Fruit fly (Drosophila melanogaster) whole organism, wandering third instar larva: ENCODE results near the gene ncm.
A peak's percentile ranks its signal among the peaks of the same experiment; 100 is the strongest.

ENCODE experiments used
- Abd-B ChIP-seq: fragments of >200 bp; optimal IDR thresholded peaks from 2 replicates; lab custom pipeline; 2017; ENCODE audit warnings: missing biosample characterization, missing genetic modification characterization
- CG32264 ChIP-seq: fragments of 200-800 bp; sonication (Bioruptor generic); optimal IDR thresholded peaks from 2 replicates; lab custom pipeline; 2016; ENCODE audit warnings: missing biosample characterization, missing genetic modification characterization
- CG9705 ChIP-seq: fragments of 200-800 bp; sonication (Bioruptor generic); optimal IDR thresholded peaks from 2 replicates; lab custom pipeline; 2018; ENCODE audit warnings: missing biosample characterization, mild to moderate bottlenecking, missing genetic modification characterization
- CrebA ChIP-seq: fragments of 200-800 bp; sonication (Bioruptor generic); optimal IDR thresholded peaks from 2 replicates; lab custom pipeline; 2016; ENCODE audit warnings: missing biosample characterization, mild to moderate bottlenecking, missing genetic modification characterization, borderline replicate concordance
- Dfd ChIP-seq: fragments of >200 bp; optimal IDR thresholded peaks from 2 replicates; lab custom pipeline; 2017; ENCODE audit warnings: missing biosample characterization, missing genetic modification characterization
- Dif ChIP-seq: fragments of 200-275, 200-300 bp; sonication (Bioruptor generic); optimal IDR thresholded peaks from 2 replicates; lab custom pipeline; 2018; ENCODE audit warnings: missing biosample characterization, missing genetic modification characterization; ENCODE audit not compliant: partially characterized antibody
- GATAd ChIP-seq: sonication (Bioruptor generic); optimal IDR thresholded peaks from 2 replicates; lab custom pipeline; 2016; ENCODE audit warnings: missing biosample characterization, missing genetic modification characterization
- HLH106 ChIP-seq: fragments of 200-800 bp; optimal IDR thresholded peaks from 3 replicates; lab custom pipeline; 2019; ENCODE audit warnings: missing biosample characterization, mild to moderate bottlenecking, missing genetic modification characterization, moderate library complexity
- Hnf4 ChIP-seq: fragments of 200-800 bp; sonication (Bioruptor generic); optimal IDR thresholded peaks from 2 replicates; lab custom pipeline; 2016; ENCODE audit warnings: missing biosample characterization, mild to moderate bottlenecking, missing genetic modification characterization
- Hr78 ChIP-seq: fragments of >200 bp; optimal IDR thresholded peaks from 2 replicates; lab custom pipeline; 2017; ENCODE audit warnings: missing biosample characterization, missing genetic modification characterization
- Hr83 ChIP-seq: fragments of 200-300 bp; sonication (Bioruptor generic); optimal IDR thresholded peaks from 2 replicates; lab custom pipeline; 2016; ENCODE audit warnings: missing biosample characterization, mild to moderate bottlenecking, missing genetic modification characterization, moderate library complexity; ENCODE audit not compliant: poor library complexity, severe bottlenecking
- Jra ChIP-seq: sonication (Bioruptor generic); optimal IDR thresholded peaks from 2 replicates; lab custom pipeline; 2016; ENCODE audit warnings: missing biosample characterization, missing genetic modification characterization
- Myc ChIP-seq: fragments of >200 bp; optimal IDR thresholded peaks from 2 replicates; lab custom pipeline; 2017
- N ChIP-seq: fragments of >200 bp; optimal IDR thresholded peaks from 2 replicates; lab custom pipeline; 2018; ENCODE audit warnings: missing biosample characterization, missing external identifiers, missing genetic modification characterization
- OdsH ChIP-seq: fragments of 200-800 bp; sonication (Bioruptor generic); optimal IDR thresholded peaks from 2 replicates; lab custom pipeline; 2016; ENCODE audit warnings: missing biosample characterization, mild to moderate bottlenecking, missing genetic modification characterization
- Sp1 ChIP-seq: fragments of 200-800 bp; sonication (Bioruptor generic); optimal IDR thresholded peaks from 3 replicates; lab custom pipeline; 2019; ENCODE audit warnings: missing biosample characterization, mild to moderate bottlenecking, missing genetic modification characterization, moderate library complexity
- Vsx2 ChIP-seq: fragments of 200-300, 225-300 bp; sonication (Bioruptor generic); optimal IDR thresholded peaks from 2 replicates; lab custom pipeline; 2018; ENCODE audit warnings: missing biosample characterization, missing genetic modification characterization; ENCODE audit not compliant: partially characterized antibody
- br ChIP-seq: fragments of 200-800 bp; sonication (Bioruptor generic); optimal IDR thresholded peaks from 2 replicates; lab custom pipeline; 2016; ENCODE audit warnings: missing biosample characterization, missing genetic modification characterization
- brk ChIP-seq: fragments of 200-800 bp; sonication (Bioruptor generic); optimal IDR thresholded peaks from 2 replicates; lab custom pipeline; 2016; ENCODE audit warnings: missing biosample characterization, mild to moderate bottlenecking, missing genetic modification characterization
- dl ChIP-seq, 2 experiments: fragments of 175-275, 200-275 bp in 1 of 2; fragments of 200-275 bp in 1 of 2; sonication (Bioruptor generic); optimal IDR thresholded peaks; lab custom pipeline; 2018; ENCODE audit warnings: mild to moderate bottlenecking in 2 of 2, missing biosample characterization in 2 of 2, missing genetic modification characterization in 2 of 2, moderate library complexity in 2 of 2; ENCODE audit not compliant: partially characterized antibody in 2 of 2, insufficient read depth in 1 of 2
- dmrt93B ChIP-seq: fragments of 200-800 bp; sonication (Bioruptor generic); optimal IDR thresholded peaks from 2 replicates; lab custom pipeline; 2018; ENCODE audit warnings: missing biosample characterization, mild to moderate bottlenecking, missing genetic modification characterization
- dsf ChIP-seq: sonication (Bioruptor generic); optimal IDR thresholded peaks from 2 replicates; lab custom pipeline; 2016; ENCODE audit warnings: missing biosample characterization, missing genetic modification characterization, borderline replicate concordance
- ey ChIP-seq: fragments of 200-800 bp; sonication (Bioruptor generic); optimal IDR thresholded peaks from 2 replicates; lab custom pipeline; 2016; ENCODE audit warnings: missing biosample characterization, missing genetic modification characterization
- foxo ChIP-seq, 2 experiments: fragments of 200-800 bp; sonication (Bioruptor generic); optimal IDR thresholded peaks; 2 replicates in 1 of 2; 3 replicates in 1 of 2; lab custom pipeline; 2016 to 2017; ENCODE audit warnings: missing biosample characterization in 2 of 2, missing genetic modification characterization in 2 of 2
- fru ChIP-seq: fragments of 200-800 bp; sonication (Bioruptor generic); optimal IDR thresholded peaks from 3 replicates; lab custom pipeline; 2016; ENCODE audit warnings: missing biosample characterization, mild to moderate bottlenecking, missing genetic modification characterization
- h ChIP-seq: fragments of 200-800 bp; sonication (Bioruptor generic); optimal IDR thresholded peaks from 3 replicates; lab custom pipeline; 2016; ENCODE audit warnings: missing biosample characterization, mild to moderate bottlenecking, missing genetic modification characterization
- jim ChIP-seq: fragments of 175-275, 200-325 bp; sonication (Bioruptor generic); optimal IDR thresholded peaks from 2 replicates; lab custom pipeline; 2016; ENCODE audit warnings: missing biosample characterization, mild to moderate bottlenecking, missing genetic modification characterization
- pan ChIP-seq: fragments of >200 bp; optimal IDR thresholded peaks from 2 replicates; lab custom pipeline; 2017
- sage ChIP-seq: fragments of 200-800 bp; sonication (Bioruptor generic); optimal IDR thresholded peaks from 2 replicates; lab custom pipeline; 2016; ENCODE audit warnings: missing biosample characterization, mild to moderate bottlenecking, missing genetic modification characterization
- sv ChIP-seq: fragments of 200-800 bp; sonication (Bioruptor generic); optimal IDR thresholded peaks from 3 replicates; lab custom pipeline; 2016; ENCODE audit warnings: missing biosample characterization, missing genetic modification characterization
- tai ChIP-seq: sonication (Bioruptor generic); optimal IDR thresholded peaks from 2 replicates; lab custom pipeline; 2016; ENCODE audit warnings: missing biosample characterization, missing genetic modification characterization
- usp ChIP-seq: fragments of >200 bp; optimal IDR thresholded peaks from 2 replicates; lab custom pipeline; 2017; ENCODE audit warnings: missing biosample characterization, missing genetic modification characterization
- woc ChIP-seq: sonication (Bioruptor generic); optimal IDR thresholded peaks from 2 replicates; lab custom pipeline; 2016; ENCODE audit warnings: missing biosample characterization, mild to moderate bottlenecking, missing genetic modification characterization

ncm gene

dm6 chr2L:18454128-18454788 lies 5.5 kb upstream of the ncm start, which contains the start of the genes bsf and Ntf-2r:
Gene bsf (minus strand): TSS chr2L:18454587.
Gene Ntf-2r (plus strand): TSS chr2L:18454649.
- no peak for TF ChIP-seq fru (GFP tag; lab: Kevin White, UChicago)
- no peak for TF ChIP-seq dmrt93B (GFP tag; lab: Kevin White, UChicago)
- peak; percentile 21 for TF ChIP-seq Hr83 (GFP tag; lab: Kevin White, UChicago)
- peak; percentile 44 for TF ChIP-seq Myc (lab: Kevin White, UChicago)
- TF ChIP-seq ey: no peak
- no peak for TF ChIP-seq jim

dm6 chr2L:18442903-18443608 lies 5.7 kb downstream of the ncm start, which contains the start of gene RpS26:
Gene RpS26 (minus strand): TSS chr2L:18443277.
- TF ChIP-seq Myc (lab: Kevin White, UChicago) (peak; percentile 96), h (GFP tag; lab: Kevin White, UChicago) (no peak), brk (GFP tag; lab: Kevin White, UChicago) (no peak), Hr78 (GFP tag; lab: Kevin White, UChicago) (no peak), woc (GFP tag; lab: Kevin White, UChicago) (peak; percentile 81), Dif (GFP tag; lab: Kevin White, UChicago) (peak; percentile 10), sage (no peak), br (GFP tag; lab: Kevin White, UChicago) (no peak), CG32264 (no peak), dl (GFP tag; optimal IDR thresholded peaks at IDR 0.05; lab: Kevin White, UChicago; ENCODE audit: insufficient read depth in 1 of 2, partially characterized antibody in 2 of 2) (no peak), pan (no peak), Sp1 (peak; percentile 51), CrebA (no peak), dsf (no peak), sv (GFP tag; lab: Kevin White, UChicago) (no peak), tai (no peak), Hr83 (GFP tag; lab: Kevin White, UChicago) (no peak), GATAd (GFP tag; lab: Kevin White, UChicago) (no peak), Abd-B (no peak), ey (peak; percentile 20), dmrt93B (GFP tag; lab: Kevin White, UChicago) (no peak), CG9705 (GFP tag; lab: Kevin White, UChicago) (peak; percentile 57), HLH106 (tag; lab: Kevin White, UChicago) (peak; percentile 47), Jra (no peak), Hnf4 (GFP tag; lab: Kevin White, UChicago) (no peak), N (GFP tag; lab: Kevin White, UChicago) (no peak), Dfd (GFP tag; lab: Kevin White, UChicago) (no peak), Vsx2 (GFP tag; lab: Kevin White, UChicago) (no peak), jim (no peak), OdsH (GFP tag; lab: Kevin White, UChicago) (peak; percentile 29), foxo (GFP tag; optimal IDR thresholded peaks at IDR 0.05; lab: Kevin White, UChicago) (no peak)

dm6 chr2L:18441220-18441619 lies 7.5 kb downstream of the ncm start:
- TF ChIP-seq fru (GFP tag; lab: Kevin White, UChicago) (peak; percentile 16), Sp1 (no peak), HLH106 (tag; lab: Kevin White, UChicago) (peak; percentile 12), Hr78 (GFP tag; lab: Kevin White, UChicago) (no peak), Myc (lab: Kevin White, UChicago) (no peak), foxo (GFP tag; optimal IDR thresholded peaks at IDR 0.05; lab: Kevin White, UChicago) (peak in 1 of 2 experiments; percentile 44), Dfd (GFP tag; lab: Kevin White, UChicago) (no peak), N (GFP tag; lab: Kevin White, UChicago) (no peak), usp (GFP tag; lab: Kevin White, UChicago) (no peak)
- TF ChIP-seq, all 38 proteins: peak for 3
